Worm (Caenorhabditis elegans) whole organism, L4 larva: ENCODE measurements around the gene ram-5.
A peak's percentile ranks its signal among the peaks of the same experiment; 100 is the strongest.

ENCODE experiments used
- F44E2.7 ChIP-seq: fragments of 200-800 bp; sonication (Bioruptor generic); IDR thresholded peaks from 2 replicates; pipeline ENCODE4 v2.1.2; 2022; ENCODE audit warnings: missing genetic modification characterization, missing compliant biosample characterization
- ZK546.5 ChIP-seq, 2 experiments: sonication (generic microtip); optimal IDR thresholded peaks; 2 replicates each; lab custom pipeline; 2017; ENCODE audit warnings: missing biosample characterization in 2 of 2, missing genetic modification characterization in 2 of 2
- aha-1 ChIP-seq: fragments of 150-350 bp; peaks from one replicate; lab custom pipeline; 2014; ENCODE audit warnings: missing biosample characterization, missing genetic modification characterization
- ama-1 ChIP-seq: fragments of 150-350 bp; optimal IDR thresholded peaks from 2 replicates; lab custom pipeline; 2014; ENCODE audit warnings: inconsistent platforms, mixed read lengths
- arid-1 ChIP-seq: fragments of 200-800 bp; sonication (Bioruptor generic); conservative IDR thresholded peaks from 2 replicates; pipeline ENCODE4 v1.3.6; 2022; ENCODE audit warnings: missing genetic modification reagents, missing genetic modification characterization, missing compliant biosample characterization
- attf-4 ChIP-seq: sonication (generic microtip); optimal IDR thresholded peaks from 3 replicates; lab custom pipeline; 2017; ENCODE audit warnings: missing biosample characterization, missing genetic modification characterization
- ceh-44 ChIP-seq: fragments of 200-800 bp; sonication (Bioruptor generic); IDR thresholded peaks from 2 replicates; pipeline ENCODE4 v1.3.6; 2022; ENCODE audit warnings: missing genetic modification reagents, missing genetic modification characterization, missing compliant biosample characterization
- ceh-62 ChIP-seq: sonication (generic microtip); optimal IDR thresholded peaks from 2 replicates; lab custom pipeline; 2017; ENCODE audit warnings: missing biosample characterization, missing genetic modification characterization
- daf-12 ChIP-seq: fragments of 150-350 bp; optimal IDR thresholded peaks from 2 replicates; lab custom pipeline; 2014; ENCODE audit warnings: missing biosample characterization, missing genetic modification reagents, missing genetic modification characterization
- daf-16 ChIP-seq, 3 experiments: sonication (generic microtip); optimal IDR thresholded peaks; 2 replicates each; lab custom pipeline; 2016 to 2017; ENCODE audit warnings: missing genetic modification characterization in 3 of 3, missing genetic modification reagents in 3 of 3, mild to moderate bottlenecking in 2 of 3, missing compliant biosample characterization in 2 of 3, missing biosample characterization in 1 of 3, moderate library complexity in 1 of 3
- dmd-6 ChIP-seq: fragments of 200-800 bp; sonication (Bioruptor generic); IDR thresholded peaks from 2 replicates; pipeline ENCODE4 v1.3.6; 2022; ENCODE audit warnings: missing genetic modification reagents, missing genetic modification characterization, missing compliant biosample characterization
- dve-1 ChIP-seq: sonication (generic microtip); optimal IDR thresholded peaks from 2 replicates; lab custom pipeline; 2017; ENCODE audit warnings: antibody characterized with exemption, mild to moderate bottlenecking, missing genetic modification characterization, missing compliant biosample characterization; ENCODE audit not compliant: insufficient read depth
- fkh-10 ChIP-seq: fragments of 150-350 bp; optimal IDR thresholded peaks from 2 replicates; lab custom pipeline; 2014; ENCODE audit warnings: missing biosample characterization, missing genetic modification reagents, missing genetic modification characterization
- fos-1 ChIP-seq: fragments of 150-350 bp; optimal IDR thresholded peaks from 2 replicates; lab custom pipeline; 2014; ENCODE audit warnings: missing biosample characterization, missing genetic modification characterization
- hif-1 ChIP-seq, 2 experiments: sonication (generic microtip); optimal IDR thresholded peaks; 2 replicates each; lab custom pipeline; 2016 to 2017; ENCODE audit warnings: missing compliant biosample characterization in 2 of 2, missing genetic modification characterization in 2 of 2, missing genetic modification reagents in 2 of 2, missing genotype in 2 of 2, mild to moderate bottlenecking in 1 of 2
- hlh-11 ChIP-seq: fragments of 200-800 bp; sonication (Bioruptor generic); optimal IDR thresholded peaks from 2 replicates; lab custom pipeline; 2018; ENCODE audit warnings: mild to moderate bottlenecking, missing genetic modification characterization, missing compliant biosample characterization
- lim-7 ChIP-seq: fragments of 200-800 bp; sonication (Bioruptor generic); IDR thresholded peaks from 2 replicates; pipeline ENCODE4 v1.3.6; 2022; ENCODE audit warnings: missing genetic modification characterization, missing compliant biosample characterization
- madf-9 ChIP-seq: fragments of 200-800 bp; sonication (Bioruptor generic); conservative IDR thresholded peaks from 2 replicates; pipeline ENCODE4 v1.3.6; 2022; ENCODE audit warnings: missing genetic modification reagents, missing genetic modification characterization, missing compliant biosample characterization
- mep-1 ChIP-seq: fragments of 150-350 bp; sonication (generic microtip); optimal IDR thresholded peaks from 3 replicates; lab custom pipeline; 2014; ENCODE audit warnings: missing biosample characterization, missing genetic modification characterization
- mes-2 ChIP-seq: sonication (generic microtip); optimal IDR thresholded peaks from 2 replicates; lab custom pipeline; 2016; ENCODE audit warnings: missing genotype, mild to moderate bottlenecking, missing genetic modification characterization, missing compliant biosample characterization; ENCODE audit not compliant: poor library complexity, severe bottlenecking
- nhr-102 ChIP-seq: sonication (generic microtip); optimal IDR thresholded peaks from 2 replicates; lab custom pipeline; 2016; ENCODE audit warnings: mild to moderate bottlenecking, missing genetic modification characterization, moderate library complexity, missing compliant biosample characterization
- nhr-25 ChIP-seq: sonication (generic microtip); optimal IDR thresholded peaks from 2 replicates; lab custom pipeline; 2017; ENCODE audit warnings: missing genetic modification characterization, mild to moderate bottlenecking, missing compliant biosample characterization, antibody characterized with exemption, moderate library complexity, borderline replicate concordance; ENCODE audit not compliant: insufficient read depth
- nhr-28 ChIP-seq: fragments of 150-350 bp; optimal IDR thresholded peaks from 2 replicates; lab custom pipeline; 2014; ENCODE audit warnings: missing biosample characterization, missing genetic modification characterization
- pha-4 ChIP-seq, 2 experiments: fragments of 150-350 bp in 1 of 2; fragments of 200-800 bp in 1 of 2; sonication (Bioruptor generic) in 1 of 2; IDR thresholded peaks in 1 of 2; optimal IDR thresholded peaks in 1 of 2; 2 replicates each; pipeline versions ENCODE4 v1.3.6 to Lab custom; 2014 to 2022; ENCODE audit warnings: missing genetic modification characterization in 2 of 2, missing genetic modification reagents in 2 of 2, missing biosample characterization in 1 of 2, missing compliant biosample characterization in 1 of 2
- pqm-1 ChIP-seq: sonication (generic microtip); optimal IDR thresholded peaks from 2 replicates; lab custom pipeline; 2017; ENCODE audit warnings: missing biosample characterization, missing genetic modification characterization
- set-16 ChIP-seq: fragments of 200-800 bp; sonication (Bioruptor generic); IDR thresholded peaks from 2 replicates; pipeline ENCODE4 v1.3.6; 2022; ENCODE audit warnings: missing genetic modification reagents, missing genetic modification characterization, missing compliant biosample characterization
- tag-97 ChIP-seq: fragments of 200-800 bp; sonication (Bioruptor generic); IDR thresholded peaks from 2 replicates; pipeline ENCODE4 v1.3.6; 2022; ENCODE audit warnings: missing genetic modification characterization, missing compliant biosample characterization
- tra-1 ChIP-seq: fragments of 200-800 bp; sonication (Bioruptor generic); IDR thresholded peaks from 2 replicates; pipeline ENCODE4 v1.3.6; 2022; ENCODE audit warnings: missing genetic modification reagents, missing genetic modification characterization, missing compliant biosample characterization
- unc-39 ChIP-seq: sonication (generic microtip); optimal IDR thresholded peaks from 2 replicates; lab custom pipeline; 2017; ENCODE audit warnings: missing biosample characterization, missing genetic modification characterization
- unc-62 ChIP-seq, 3 experiments: fragments of 150-350 bp in 1 of 3; sonication (generic microtip); optimal IDR thresholded peaks in 2 of 3; peaks in 1 of 3; 1 replicate in 1 of 3; 2 replicates in 2 of 3; lab custom pipeline; 2014 to 2017; ENCODE audit warnings: missing biosample characterization in 3 of 3, missing genetic modification characterization in 3 of 3, missing genetic modification reagents in 3 of 3, missing genotype in 1 of 3
- zag-1 ChIP-seq: fragments of 150-350 bp; optimal IDR thresholded peaks from 2 replicates; lab custom pipeline; 2014; ENCODE audit warnings: missing biosample characterization, missing genetic modification characterization

The ram-5 gene

ce11 chrX:14568258-14568763, 18.4 kb downstream of the ram-5 start:
- TF ChIP-seq hif-1 (tag; optimal IDR thresholded peaks at IDR 0.05; lab: Kevin White, UChicago) = peak in 1 of 2 experiments; percentile 76
- no peak for TF ChIP-seq daf-16 (GFP tag; optimal IDR thresholded peaks at IDR 0.05; lab: Kevin White, UChicago)
- peak; percentile 75 for TF ChIP-seq daf-16 (tag; optimal IDR thresholded peaks at IDR 0.05; lab: Kevin White, UChicago)
- TF ChIP-seq unc-39 (tag; lab: Kevin White, UChicago) = no peak
- TF ChIP-seq nhr-102 (tag; lab: Kevin White, UChicago) = no peak
- TF ChIP-seq unc-62 (GFP tag; optimal IDR thresholded peaks at IDR 0.05 in 1 of 2; lab: Kevin White, UChicago) = no peak
- no peak for TF ChIP-seq unc-62 (tag; optimal IDR thresholded peaks at IDR 0.05; lab: Kevin White, UChicago)
- TF ChIP-seq mes-2 (tag; lab: Kevin White, UChicago) = no peak
- 0 out of 2 replicates have a peak, but pooled peaks have one; percentile 13 for TF ChIP-seq dmd-6 (GFP tag; lab: Robert Waterston, UW)
- TF ChIP-seq zag-1 (tag; lab: Kevin White, UChicago) = no peak
- peak; percentile 16 for TF ChIP-seq dve-1
- TF ChIP-seq nhr-28 (tag; lab: Kevin White, UChicago) = peak; percentile 96
- no peak for TF ChIP-seq madf-9 (GFP tag; lab: Robert Waterston, UW)
- TF ChIP-seq, all 104 proteins: peak for 5

ce11 chrX:14571277-14571676, 21.3 kb downstream of the ram-5 start:
- TF ChIP-seq nhr-28 (tag; lab: Kevin White, UChicago) = no peak
- TF ChIP-seq aha-1 (tag; lab: Kevin White, UChicago) = peak; percentile 70

ce11 chrX:14572419-14572818, 22.5 kb downstream of the ram-5 start, which contains the start of gene lron-1:
TSS of gene lron-1 (plus strand) at chrX:14572719.
- TF ChIP-seq pha-4 (GFP tag; IDR thresholded peaks at IDR 0.05; lab: Robert Waterston, UW) = no peak
- TF ChIP-seq pha-4 (tag; optimal IDR thresholded peaks at IDR 0.05; lab: Kevin White, UChicago) = peak; percentile 5
- TF ChIP-seq F44E2.7 (GFP tag; lab: Robert Waterston, UW) = no peak

DNA sequence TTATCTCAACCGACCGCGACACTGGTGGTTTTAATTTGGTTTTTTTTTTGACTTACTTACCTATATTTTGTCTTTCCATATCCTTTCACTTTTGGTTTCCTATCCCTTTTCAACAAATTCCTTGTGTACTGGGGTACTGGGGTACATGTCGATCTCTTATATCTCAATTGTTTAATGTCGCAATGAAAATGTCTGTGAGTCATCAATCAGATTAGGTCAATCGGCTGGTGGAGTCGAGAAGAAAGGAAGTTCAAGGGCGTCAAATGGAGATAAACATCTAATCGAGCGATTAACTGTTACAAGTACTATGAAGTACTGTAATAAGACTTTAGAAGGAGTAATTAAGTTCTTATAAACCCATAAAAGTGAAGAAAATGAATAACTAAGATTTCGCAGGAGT, 26.0 kb downstream of the ram-5 start:
- no peak for TF ChIP-seq set-16 (GFP tag; lab: Robert Waterston, UW)
- no peak for TF ChIP-seq ama-1 (lab: Kevin White, UChicago)
- TF ChIP-seq unc-62 (GFP tag; optimal IDR thresholded peaks at IDR 0.05 in 1 of 2; lab: Kevin White, UChicago) = peak in 1 of 2 experiments; percentile 86
- TF ChIP-seq unc-62 (tag; optimal IDR thresholded peaks at IDR 0.05; lab: Kevin White, UChicago) = no peak
- peak; percentile 18 for TF ChIP-seq aha-1 (tag; lab: Kevin White, UChicago)
- TF ChIP-seq pqm-1 (tag; lab: Kevin White, UChicago) = no peak
- TF ChIP-seq nhr-25 = peak; percentile 55
- TF ChIP-seq nhr-28 (tag; lab: Kevin White, UChicago) = peak; percentile 29
- TF ChIP-seq attf-4 = no peak
- TF ChIP-seq daf-12 = no peak
- TF ChIP-seq, all 104 proteins: peak for 4

DNA sequence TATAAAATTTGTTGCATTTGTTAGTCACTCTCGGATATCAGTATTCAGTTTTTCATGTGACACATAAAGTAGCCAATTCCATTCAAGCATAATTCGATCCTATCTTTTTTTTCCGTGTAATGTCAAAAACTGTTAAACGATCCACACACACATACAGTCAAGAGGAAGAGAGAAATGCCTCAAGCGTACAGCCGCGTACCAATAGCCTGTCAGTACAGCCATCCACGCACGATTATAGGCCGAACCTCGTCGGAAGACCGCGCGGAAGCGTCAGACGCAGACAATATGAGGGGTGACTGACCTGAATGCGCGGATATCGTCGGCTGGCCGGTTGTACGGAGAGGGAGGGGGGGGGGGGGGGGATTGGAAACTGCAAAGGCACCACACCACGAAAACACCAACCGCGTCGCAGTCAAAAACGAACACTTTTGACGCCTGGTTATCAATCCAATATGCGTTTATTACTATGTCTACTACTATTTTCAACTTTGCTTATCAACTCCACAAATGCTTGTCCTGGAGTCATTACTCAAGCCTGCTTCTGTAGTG, 27.7 kb downstream of the ram-5 start, which contains the start of gene let-4:
Gene let-4, plus strand, starts transcription at position 357 of the 549 bp plus-strand sequence.
- TF ChIP-seq arid-1 (GFP tag; lab: Robert Waterston, UW) (no peak), lim-7 (GFP tag; lab: Robert Waterston, UW) (no peak), ZK546.5 (tag; optimal IDR thresholded peaks at IDR 0.05; lab: Kevin White, UChicago) (no peak), mep-1 (tag; lab: Kevin White, UChicago) (no peak), unc-62 (GFP tag; optimal IDR thresholded peaks at IDR 0.05 in 1 of 2; lab: Kevin White, UChicago) (peak in 1 of 2 experiments; percentile 95), unc-62 (tag; optimal IDR thresholded peaks at IDR 0.05; lab: Kevin White, UChicago) (no peak), fkh-10 (GFP tag; lab: Kevin White, UChicago) (no peak), nhr-25 (no peak), ceh-62 (tag; lab: Kevin White, UChicago) (no peak), unc-39 (tag; lab: Kevin White, UChicago) (no peak), ceh-44 (GFP tag; lab: Robert Waterston, UW) (no peak), set-16 (GFP tag; lab: Robert Waterston, UW) (peak; percentile 80), hlh-11 (tag; lab: Kevin White, UChicago) (peak; percentile 37), F44E2.7 (GFP tag; lab: Robert Waterston, UW) (no peak), tag-97 (GFP tag; lab: Robert Waterston, UW) (no peak), fos-1 (tag; lab: Kevin White, UChicago) (no peak), tra-1 (GFP tag; lab: Robert Waterston, UW) (no peak)
